Worm (Caenorhabditis elegans) whole organism, L1 larva: Measurements from ENCODE around the gene K10H10.9.
A peak's percentile ranks its signal among the peaks of the same experiment; 100 is the strongest.

Experiments used
- C16A3.4 ChIP-seq: fragments of 150-350 bp; optimal IDR thresholded peaks from 2 replicates; lab custom pipeline; 2014; ENCODE audit warnings: missing biosample characterization, missing genetic modification characterization
- C34B4.2 ChIP-seq: sonication (generic microtip); optimal IDR thresholded peaks from 2 replicates; lab custom pipeline; 2017; ENCODE audit warnings: mild to moderate bottlenecking, missing genetic modification characterization, missing compliant biosample characterization
- Y116A8C.19 ChIP-seq: sonication (generic microtip); optimal IDR thresholded peaks from 2 replicates; lab custom pipeline; 2016; ENCODE audit warnings: missing compliant biosample characterization, missing genetic modification characterization, borderline replicate concordance
- ama-1 ChIP-seq: fragments of 150-350 bp; optimal IDR thresholded peaks from 2 replicates; lab custom pipeline; 2014
- ceh-63 ChIP-seq: fragments of 200-800 bp; sonication (Bioruptor generic); optimal IDR thresholded peaks from 2 replicates; lab custom pipeline; 2018; ENCODE audit warnings: mild to moderate bottlenecking, missing genetic modification characterization, missing compliant biosample characterization
- ceh-82 ChIP-seq, 3 experiments: fragments of 150-350 bp in 1 of 3; sonication (generic microtip) in 2 of 3; optimal IDR thresholded peaks; 2 replicates each; lab custom pipeline; 2014 to 2017; ENCODE audit warnings: missing biosample characterization in 3 of 3, missing genetic modification characterization in 3 of 3
- ceh-88 ChIP-seq: fragments of 200-800 bp; sonication (Bioruptor generic); IDR thresholded peaks from 2 replicates; pipeline ENCODE4 v1.3.6; 2022; ENCODE audit warnings: missing genetic modification characterization, missing compliant biosample characterization
- ceh-90 ChIP-seq: sonication (generic microtip); optimal IDR thresholded peaks from 2 replicates; lab custom pipeline; 2016; ENCODE audit warnings: missing genetic modification characterization, missing compliant biosample characterization
- ces-1 ChIP-seq: fragments of 150-350 bp; optimal IDR thresholded peaks from 2 replicates; lab custom pipeline; 2014; ENCODE audit warnings: missing biosample characterization, missing genetic modification reagents, missing genetic modification characterization
- dpl-1 ChIP-seq, 3 experiments: fragments of 150-350 bp in 2 of 3; sonication (generic microtip) in 1 of 3; optimal IDR thresholded peaks; 2 replicates each; lab custom pipeline; 2014 to 2017; ENCODE audit warnings: missing biosample characterization in 3 of 3, missing genetic modification characterization in 3 of 3, missing genetic modification reagents in 3 of 3
- dsc-1 ChIP-seq: sonication (generic microtip); optimal IDR thresholded peaks from 2 replicates; lab custom pipeline; 2016; ENCODE audit warnings: mild to moderate bottlenecking, missing genetic modification characterization, missing compliant biosample characterization
- efl-1 ChIP-seq, 4 experiments: fragments of 150-350 bp; optimal IDR thresholded peaks in 3 of 4; peaks in 1 of 4; 1 replicate in 1 of 4; 2 replicates in 3 of 4; lab custom pipeline; 2014; ENCODE audit warnings: missing biosample characterization in 2 of 4, missing genetic modification characterization in 2 of 4, missing genetic modification reagents in 2 of 4
- efl-3 ChIP-seq: fragments of 200-800 bp; sonication (Bioruptor generic); optimal IDR thresholded peaks from 2 replicates; lab custom pipeline; 2018; ENCODE audit warnings: mild to moderate bottlenecking, missing genetic modification characterization, missing compliant biosample characterization
- egl-27 ChIP-seq, 2 experiments: fragments of 150-350 bp in 1 of 2; sonication (generic microtip); optimal IDR thresholded peaks; 3 replicates each; lab custom pipeline; 2017 to 2018; ENCODE audit warnings: missing biosample characterization in 2 of 2, missing genetic modification characterization in 2 of 2, missing genetic modification reagents in 2 of 2
- ets-5 ChIP-seq: fragments of 200-800 bp; sonication (Bioruptor generic); IDR thresholded peaks from 2 replicates; pipeline ENCODE4 v1.3.6; 2022; ENCODE audit warnings: missing genetic modification characterization, missing compliant biosample characterization
- fkh-4 ChIP-seq: sonication (generic microtip); optimal IDR thresholded peaks from 2 replicates; lab custom pipeline; 2016; ENCODE audit warnings: missing compliant biosample characterization, missing genetic modification characterization, borderline replicate concordance
- fkh-8 ChIP-seq: sonication (generic microtip); optimal IDR thresholded peaks from 2 replicates; lab custom pipeline; 2016; ENCODE audit warnings: mild to moderate bottlenecking, missing genetic modification characterization, missing compliant biosample characterization
- fos-1 ChIP-seq: fragments of 150-350 bp; optimal IDR thresholded peaks from 2 replicates; lab custom pipeline; 2014; ENCODE audit warnings: missing biosample characterization, missing genetic modification characterization
- hlh-17 ChIP-seq: fragments of 200-800 bp; sonication (Bioruptor generic); optimal IDR thresholded peaks from 2 replicates; lab custom pipeline; 2018; ENCODE audit warnings: missing genetic modification characterization, mild to moderate bottlenecking, missing compliant biosample characterization, moderate library complexity, borderline replicate concordance
- hlh-4 ChIP-seq: sonication (generic microtip); optimal IDR thresholded peaks from 2 replicates; lab custom pipeline; 2016; ENCODE audit warnings: mild to moderate bottlenecking, missing genetic modification characterization, missing compliant biosample characterization
- hpl-2 ChIP-seq: fragments of 150-350 bp; optimal IDR thresholded peaks from 2 replicates; lab custom pipeline; 2014; ENCODE audit warnings: missing biosample characterization, missing genetic modification reagents, missing genetic modification characterization
- irx-1 ChIP-seq: sonication (generic microtip); optimal IDR thresholded peaks from 2 replicates; lab custom pipeline; 2016; ENCODE audit warnings: missing genetic modification characterization, missing compliant biosample characterization
- isw-1 ChIP-seq: fragments of 200-800 bp; sonication (Bioruptor generic); IDR thresholded peaks from 2 replicates; pipeline ENCODE4 v1.3.6; 2022; ENCODE audit warnings: missing genetic modification characterization, missing compliant biosample characterization
- lin-13 ChIP-seq: fragments of 150-350 bp; optimal IDR thresholded peaks from 2 replicates; lab custom pipeline; 2014; ENCODE audit warnings: missing biosample characterization, missing genetic modification reagents, missing genetic modification characterization
- lin-14 ChIP-seq: fragments of 200-800 bp; sonication (Bioruptor generic); optimal IDR thresholded peaks from 2 replicates; lab custom pipeline; 2018; ENCODE audit warnings: mild to moderate bottlenecking, missing genetic modification characterization, moderate library complexity, missing compliant biosample characterization
- lir-3 ChIP-seq: sonication (generic microtip); optimal IDR thresholded peaks from 2 replicates; lab custom pipeline; 2016; ENCODE audit warnings: mild to moderate bottlenecking, missing genetic modification characterization, moderate library complexity, missing compliant biosample characterization; ENCODE audit not compliant: poor library complexity
- lsy-2 ChIP-seq, 2 experiments: fragments of 150-350 bp; optimal IDR thresholded peaks; 2 replicates each; lab custom pipeline; 2014; ENCODE audit warnings: missing biosample characterization in 2 of 2, missing genetic modification characterization in 2 of 2
- mdl-1 ChIP-seq, 2 experiments: fragments of 150-350 bp; optimal IDR thresholded peaks; 2 replicates each; lab custom pipeline; 2014 to 2017; ENCODE audit warnings: missing biosample characterization in 2 of 2, missing genetic modification characterization in 2 of 2, inconsistent platforms in 1 of 2
- mep-1 ChIP-seq: fragments of 150-350 bp; optimal IDR thresholded peaks from 2 replicates; lab custom pipeline; 2014; ENCODE audit warnings: missing biosample characterization, missing genetic modification characterization
- nhr-11 ChIP-seq: fragments of 150-350 bp; optimal IDR thresholded peaks from 2 replicates; lab custom pipeline; 2014; ENCODE audit warnings: missing biosample characterization, missing genetic modification characterization
- nhr-12 ChIP-seq: sonication (generic microtip); optimal IDR thresholded peaks from 2 replicates; lab custom pipeline; 2017; ENCODE audit warnings: missing biosample characterization, missing genetic modification characterization
- nhr-19 ChIP-seq: fragments of 200-800 bp; sonication (Bioruptor generic); conservative IDR thresholded peaks from 2 replicates; pipeline ENCODE4 v1.3.6; 2022; ENCODE audit warnings: missing genetic modification characterization, missing compliant biosample characterization
- nhr-237 ChIP-seq: fragments of 150-350 bp; optimal IDR thresholded peaks from 2 replicates; lab custom pipeline; 2014; ENCODE audit warnings: missing biosample characterization, missing genetic modification characterization
- nhr-28 ChIP-seq: fragments of 150-350 bp; optimal IDR thresholded peaks from 2 replicates; lab custom pipeline; 2014; ENCODE audit warnings: missing biosample characterization, missing genetic modification characterization
- nhr-77 ChIP-seq: fragments of 150-350 bp; optimal IDR thresholded peaks from 2 replicates; lab custom pipeline; 2014; ENCODE audit warnings: missing biosample characterization, missing genetic modification characterization
- nhr-84 ChIP-seq: sonication (generic microtip); optimal IDR thresholded peaks from 2 replicates; lab custom pipeline; 2017; ENCODE audit warnings: missing biosample characterization, missing genetic modification characterization
- nhr-85 ChIP-seq: sonication (generic microtip); peaks from one replicate; lab custom pipeline; 2016; ENCODE audit warnings: missing genetic modification characterization, inconsistent platforms, missing compliant biosample characterization
- nhr-90 ChIP-seq: sonication (generic microtip); optimal IDR thresholded peaks from 2 replicates; lab custom pipeline; 2016; ENCODE audit warnings: mild to moderate bottlenecking, missing genetic modification characterization, missing compliant biosample characterization; ENCODE audit not compliant: poor library complexity
- rnt-1 ChIP-seq: sonication (generic microtip); optimal IDR thresholded peaks from 2 replicates; lab custom pipeline; 2016; ENCODE audit warnings: mild to moderate bottlenecking, missing genetic modification characterization, moderate library complexity, missing compliant biosample characterization
- skn-1 ChIP-seq: fragments of 150-350 bp; optimal IDR thresholded peaks from 2 replicates; lab custom pipeline; 2014; ENCODE audit warnings: missing biosample characterization, missing genetic modification characterization
- snpc-4 ChIP-seq: fragments of 150-350 bp; optimal IDR thresholded peaks from 2 replicates; lab custom pipeline; 2014; ENCODE audit warnings: missing biosample characterization, missing genetic modification characterization
- sox-4 ChIP-seq: sonication (generic microtip); optimal IDR thresholded peaks from 2 replicates; lab custom pipeline; 2016; ENCODE audit warnings: missing genetic modification characterization, missing compliant biosample characterization
- sptf-1 ChIP-seq: fragments of 150-350 bp; optimal IDR thresholded peaks from 2 replicates; lab custom pipeline; 2014; ENCODE audit warnings: missing biosample characterization, missing genetic modification characterization
- sup-37 ChIP-seq: fragments of 200-800 bp; sonication (Bioruptor generic); optimal IDR thresholded peaks from 2 replicates; lab custom pipeline; 2018; ENCODE audit warnings: mild to moderate bottlenecking, missing genetic modification characterization, missing compliant biosample characterization
- tbx-2 ChIP-seq: sonication (generic microtip); optimal IDR thresholded peaks from 2 replicates; lab custom pipeline; 2016; ENCODE audit warnings: missing genetic modification characterization, missing compliant biosample characterization
- unc-130 ChIP-seq: fragments of 150-350 bp; optimal IDR thresholded peaks from 2 replicates; lab custom pipeline; 2017; ENCODE audit warnings: missing biosample characterization, missing genetic modification characterization, inconsistent platforms
- unc-30 ChIP-seq: sonication (generic microtip); optimal IDR thresholded peaks from 2 replicates; lab custom pipeline; 2017; ENCODE audit warnings: missing biosample characterization, missing genetic modification characterization
- unc-62 ChIP-seq: fragments of 150-350 bp; optimal IDR thresholded peaks from 2 replicates; lab custom pipeline; 2014; ENCODE audit warnings: missing biosample characterization, missing genetic modification reagents, missing genetic modification characterization
- vab-15 ChIP-seq: sonication (generic microtip); optimal IDR thresholded peaks from 2 replicates; lab custom pipeline; 2017; ENCODE audit warnings: missing genotype, mild to moderate bottlenecking, missing genetic modification characterization, missing compliant biosample characterization
- zag-1 ChIP-seq: fragments of 150-350 bp; optimal IDR thresholded peaks from 2 replicates; lab custom pipeline; 2014; ENCODE audit warnings: missing biosample characterization, missing genetic modification characterization
- ztf-11 ChIP-seq, 2 experiments: sonication (generic microtip); optimal IDR thresholded peaks; 2 replicates each; lab custom pipeline; 2016 to 2017; ENCODE audit warnings: missing genetic modification characterization in 2 of 2, missing biosample characterization in 1 of 2, missing compliant biosample characterization in 1 of 2
- ztf-4 ChIP-seq: fragments of 150-350 bp; optimal IDR thresholded peaks from 2 replicates; lab custom pipeline; 2014; ENCODE audit warnings: missing biosample characterization, missing genetic modification characterization

Gene K10H10.9

DNA sequence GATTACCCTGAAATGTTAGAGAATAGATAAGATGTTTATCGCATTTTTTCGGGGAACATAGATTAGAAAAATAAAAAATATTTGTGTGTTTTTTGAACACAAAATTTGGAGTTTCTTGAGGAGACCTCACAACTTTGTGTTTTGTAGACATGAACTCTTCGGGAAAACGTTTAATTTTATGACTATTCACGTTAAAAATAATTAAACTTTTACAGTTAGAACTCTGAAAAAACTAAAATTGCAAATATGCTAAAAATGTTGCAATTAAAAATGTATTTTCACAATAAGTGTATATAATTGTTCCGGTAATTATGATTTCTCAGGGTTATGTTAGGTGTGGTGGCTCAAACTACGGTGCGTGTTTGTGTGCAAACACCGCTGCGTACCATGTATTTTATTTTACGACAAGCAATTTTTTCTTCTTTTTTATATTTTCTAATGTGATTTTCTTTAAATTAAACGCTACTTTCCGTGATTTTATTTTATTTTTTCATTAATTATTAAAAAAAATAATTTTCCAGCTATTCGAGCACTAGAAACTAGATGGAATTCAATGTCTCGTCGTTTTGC is 13.4 kb upstream of the K10H10.9 start, which contains the start of the genes F57C2.5 and spat-1:
Gene F57C2.5, minus strand, starts transcription at position 7 of the 570 bp plus-strand sequence.
Gene spat-1, plus strand, starts transcription at position 520 of the 570 bp plus-strand sequence.
- TF ChIP-seq nhr-77 = peak; percentile 94
- peak; percentile 78 for TF ChIP-seq mep-1 (tag; lab: Kevin White, UChicago)
- no peak for TF ChIP-seq lin-14
- no peak for TF ChIP-seq ztf-4
- no peak for TF ChIP-seq nhr-11
- peak; percentile 89 for TF ChIP-seq vab-15 (tag; lab: Kevin White, UChicago)
- TF ChIP-seq sup-37 (GFP tag; lab: Kevin White, UChicago) = no peak
- peak; percentile 81 for TF ChIP-seq nhr-85 (tag; lab: Kevin White, UChicago)
- TF ChIP-seq C16A3.4 (tag; lab: Kevin White, UChicago) = peak; percentile 88
- no peak for TF ChIP-seq nhr-84 (tag; lab: Kevin White, UChicago)
- TF ChIP-seq hpl-2 (GFP tag; lab: Kevin White, UChicago) = no peak
- TF ChIP-seq nhr-90 (tag; lab: Kevin White, UChicago) = peak; percentile 62
- no peak for TF ChIP-seq C34B4.2
- TF ChIP-seq unc-62 (GFP tag; lab: Kevin White, UChicago) = no peak
- peak; percentile 71 for TF ChIP-seq tbx-2 (tag; lab: Kevin White, UChicago)
- peak; percentile 71; the same call in 1 of the 2 replicates for TF ChIP-seq ceh-88
- TF ChIP-seq sptf-1 (tag; lab: Kevin White, UChicago) = no peak
- TF ChIP-seq hlh-17 (GFP tag; lab: Kevin White, UChicago) = no peak
- peak; percentile 93 for TF ChIP-seq unc-130 (tag; lab: Kevin White, UChicago)
- TF ChIP-seq Y116A8C.19 (tag; lab: Kevin White, UChicago) = no peak
- peak; percentile 30 for TF ChIP-seq skn-1
- no peak for TF ChIP-seq rnt-1
- TF ChIP-seq nhr-237 (tag; lab: Kevin White, UChicago) = no peak
- TF ChIP-seq unc-30 (tag; lab: Kevin White, UChicago) = no peak
- peak; percentile 69 for TF ChIP-seq nhr-19 (GFP tag; lab: Robert Waterston, UW)
- peak; percentile 88 for TF ChIP-seq fkh-8 (tag; lab: Kevin White, UChicago)
- peak; percentile 81 for TF ChIP-seq lir-3
- peak in 1 of 3 experiments; percentile 51 for TF ChIP-seq ceh-82 (tag; optimal IDR thresholded peaks at IDR 0.05; lab: Kevin White, UChicago)
- peak in 1 of 2 experiments; percentile 9 for TF ChIP-seq mdl-1 (tag; optimal IDR thresholded peaks at IDR 0.05; lab: Kevin White, UChicago)
- TF ChIP-seq isw-1 = peak; percentile 66
- TF ChIP-seq ces-1 = no peak
- TF ChIP-seq zag-1 (tag; lab: Kevin White, UChicago) = no peak
- TF ChIP-seq ztf-11 (tag; optimal IDR thresholded peaks at IDR 0.05; lab: Kevin White, UChicago) = peak in 1 of 2 experiments; percentile 73
- peak; percentile 61 for TF ChIP-seq lin-13 (GFP tag; lab: Kevin White, UChicago)
- TF ChIP-seq irx-1 = peak; percentile 32
- TF ChIP-seq fkh-4 (tag; lab: Kevin White, UChicago) = peak; percentile 59
- TF ChIP-seq fos-1 (tag; lab: Kevin White, UChicago) = peak; percentile 54
- no peak for TF ChIP-seq nhr-28 (tag; lab: Kevin White, UChicago)
- TF ChIP-seq ceh-90 = peak; percentile 40
- TF ChIP-seq egl-27 (tag; optimal IDR thresholded peaks at IDR 0.05; lab: Kevin White, UChicago) = no peak
- no peak for TF ChIP-seq hlh-4 (tag; lab: Kevin White, UChicago)
- peak; percentile 73 for TF ChIP-seq efl-1 (optimal IDR thresholded peaks at IDR 0.05; lab: Kevin White, UChicago)
- TF ChIP-seq efl-1 (GFP tag; optimal IDR thresholded peaks at IDR 0.05 in 1 of 2; lab: Kevin White, UChicago) = peak; percentile 57 to 93
- peak; percentile 51 for TF ChIP-seq snpc-4 (tag; lab: Kevin White, UChicago)
- TF ChIP-seq efl-3 (GFP tag; lab: Kevin White, UChicago) = no peak
- TF ChIP-seq dsc-1 = peak; percentile 67
- TF ChIP-seq dpl-1 (GFP tag; optimal IDR thresholded peaks at IDR 0.05; lab: Kevin White, UChicago) = peak; percentile 56 to 68 (median 61)
- TF ChIP-seq ama-1 = no peak
- peak; percentile 68 for TF ChIP-seq sox-4 (tag; lab: Kevin White, UChicago)
- no peak for TF ChIP-seq nhr-12 (tag; lab: Kevin White, UChicago)
- peak; percentile 93 to 98 for TF ChIP-seq lsy-2 (tag; optimal IDR thresholded peaks at IDR 0.05; lab: Kevin White, UChicago)
- TF ChIP-seq ceh-63 (GFP tag; lab: Kevin White, UChicago) = no peak
- TF ChIP-seq ets-5 = no peak
